Worm (Caenorhabditis elegans): ENCODE results near the gene F56C3.3.
A peak's percentile ranks its signal among the peaks of the same experiment; 100 is the strongest.

Gene F56C3.3

DNA sequence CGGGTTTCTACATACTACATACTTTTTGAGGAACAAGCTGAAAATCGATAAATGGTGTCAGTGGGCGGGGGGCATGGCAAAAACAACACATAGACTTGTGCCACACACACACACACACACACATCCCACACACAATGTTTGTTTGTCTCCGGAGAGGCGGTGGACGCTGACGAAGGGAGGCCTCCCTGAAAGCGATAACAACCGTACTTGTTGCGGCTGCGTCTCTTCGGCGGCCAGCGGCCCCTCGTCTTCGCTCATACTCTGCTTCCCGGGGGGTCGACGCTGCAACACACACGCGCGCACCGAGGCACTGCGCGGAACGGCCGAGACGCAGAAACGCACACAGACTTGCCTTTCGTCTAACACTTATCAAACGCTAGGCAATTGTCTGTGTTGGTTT, 38.5 kb downstream of the F56C3.3 start (continued):
- peak; percentile 47 for TF ChIP-seq ceh-8 (GFP tag; optimal IDR thresholded peaks at IDR 0.05)

DNA sequence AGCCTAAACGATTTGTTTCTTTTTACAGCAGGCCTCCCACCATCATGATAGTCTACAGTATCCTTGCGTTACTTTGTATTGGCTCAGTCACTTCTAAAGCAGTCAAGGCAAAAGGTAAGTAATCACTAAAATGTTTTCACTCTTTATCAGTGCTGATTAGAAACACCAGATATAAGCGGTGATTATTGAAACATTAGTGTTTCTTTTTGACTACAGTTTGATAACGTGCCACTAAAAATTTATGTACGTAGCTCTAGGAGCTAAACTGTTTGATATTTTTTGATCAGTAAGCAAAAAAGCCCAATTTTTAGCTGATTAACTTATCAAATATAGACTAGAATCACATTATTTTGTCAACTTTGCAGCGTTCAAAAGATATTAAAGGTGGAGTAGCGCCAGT, 46.6 kb downstream of the F56C3.3 start:
- TF ChIP-seq dpl-1 (GFP tag; optimal IDR thresholded peaks at IDR 0.05), result no peak
- no peak for TF ChIP-seq unc-98 (GFP tag; IDR thresholded peaks at IDR 0.05)
- TF ChIP-seq nhr-90 (tag; optimal IDR thresholded peaks at IDR 0.05; ENCODE audit: poor library complexity), result no peak
- TF ChIP-seq elt-2 (tag; optimal IDR thresholded peaks at IDR 0.05), result peak; percentile 36
- no peak for TF ChIP-seq unc-86 (tag; optimal IDR thresholded peaks at IDR 0.05)
- no peak for TF ChIP-seq snu-23 (GFP tag; optimal IDR thresholded peaks at IDR 0.05)
- no peak for TF ChIP-seq mab-9 (GFP tag; IDR thresholded peaks at IDR 0.05)
- TF ChIP-seq efl-3 (GFP tag; optimal IDR thresholded peaks at IDR 0.05), result no peak

DNA sequence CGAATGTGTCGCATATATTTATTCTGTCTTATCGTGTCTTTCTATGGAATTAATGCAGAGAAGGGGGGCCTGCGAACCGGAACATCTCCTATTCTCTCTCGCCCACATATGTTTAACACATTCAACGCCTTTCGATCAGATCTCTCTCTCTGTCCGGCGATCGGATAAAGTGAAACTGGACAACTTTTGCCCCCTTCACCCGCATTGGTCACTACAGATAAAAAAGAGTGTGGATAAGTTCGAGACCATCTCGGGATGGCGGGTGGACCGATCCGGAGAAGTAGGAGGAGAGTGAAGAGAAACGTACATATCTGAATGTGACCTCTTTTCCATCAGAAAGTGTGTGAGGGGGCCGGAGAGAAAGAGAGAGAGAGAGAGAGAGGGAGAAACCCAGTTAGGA, 47.1 kb downstream of the F56C3.3 start, which contains the start of gene H42K12.3:
Gene H42K12.3, plus strand, starts transcription at position 308 of the 400 bp plus-strand sequence.
- no peak for TF ChIP-seq nhr-76 (tag; optimal IDR thresholded peaks at IDR 0.05)
- no peak for TF ChIP-seq mep-1 (tag; optimal IDR thresholded peaks at IDR 0.05)
- peak; percentile 96 for TF ChIP-seq blmp-1 (tag; optimal IDR thresholded peaks at IDR 0.05)
- no peak for TF ChIP-seq irx-1 (tag; optimal IDR thresholded peaks at IDR 0.05)
- no peak for TF ChIP-seq lin-15B (tag; optimal IDR thresholded peaks at IDR 0.05)
- no peak for TF ChIP-seq ztf-11 (tag; optimal IDR thresholded peaks at IDR 0.05)
- no peak for TF ChIP-seq nhr-12 (tag; optimal IDR thresholded peaks at IDR 0.05)

DNA sequence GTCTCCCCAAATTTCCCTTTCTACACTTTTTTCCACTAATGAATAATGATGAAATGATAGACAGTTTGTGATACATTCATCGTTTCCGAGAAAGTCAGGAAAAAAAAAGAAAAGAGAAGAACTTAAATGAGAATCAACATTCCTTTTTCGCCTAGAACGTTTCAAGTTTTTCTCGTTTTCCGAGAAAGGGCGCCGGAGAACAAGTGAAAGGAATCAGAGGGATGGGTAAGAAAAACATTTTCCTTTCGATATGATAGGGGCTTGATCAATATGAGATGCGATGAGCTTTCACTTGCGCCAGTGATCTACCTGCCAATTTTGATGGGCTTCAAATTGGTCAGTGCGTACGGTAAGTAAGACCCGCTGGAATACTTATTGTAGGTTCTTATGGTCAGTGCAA, 48.7 kb downstream of the F56C3.3 start:
- TF ChIP-seq ztf-11 (tag; optimal IDR thresholded peaks at IDR 0.05) (no peak), ztf-4 (tag; optimal IDR thresholded peaks at IDR 0.05) (no peak), blmp-1 (tag; optimal IDR thresholded peaks at IDR 0.05) (peak; percentile 98), nhr-20 (tag; optimal IDR thresholded peaks at IDR 0.05) (no peak)
